Fruit fly (Drosophila melanogaster): Measurements from ENCODE around the gene Ubx.
A peak's percentile ranks its signal among the peaks of the same experiment; 100 is the strongest.

The Ubx gene

DNA sequence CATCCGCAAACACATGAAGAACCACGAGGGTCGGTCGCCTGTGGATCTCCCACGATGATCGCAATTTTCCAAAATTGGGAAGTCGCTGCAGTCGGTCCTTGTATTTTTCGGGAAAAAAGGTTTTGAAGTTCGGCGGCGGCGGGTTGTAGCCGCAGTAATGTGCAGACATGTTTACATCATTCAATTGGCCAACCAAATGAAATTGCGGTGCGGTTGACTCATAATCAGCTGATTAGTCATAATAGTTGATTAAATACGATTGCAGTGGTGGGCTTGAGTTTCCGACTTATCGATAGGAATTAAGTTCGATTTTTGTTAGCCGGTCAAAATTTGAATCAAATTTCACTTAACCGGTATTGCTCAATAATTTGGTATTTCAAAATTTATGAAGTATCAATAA is 82.1 kb downstream of the Ubx start, which contains the start of gene CG14907 (continued):
- TF ChIP-seq ewg (GFP tag; optimal IDR thresholded peaks at IDR 0.05) (no peak), CG9437 (GFP tag; optimal IDR thresholded peaks at IDR 0.05) (no peak), luna (GFP tag; optimal IDR thresholded peaks at IDR 0.05) (no peak), pzg (GFP tag; optimal IDR thresholded peaks at IDR 0.05) (peak; percentile 55), Six4 (GFP tag; optimal IDR thresholded peaks at IDR 0.05) (no peak), CG1233 (GFP tag; optimal IDR thresholded peaks at IDR 0.05) (no peak), CG17829 (tag; optimal IDR thresholded peaks at IDR 0.05) (no peak), CG4424 (GFP tag; optimal IDR thresholded peaks at IDR 0.05) (no peak), CG31365 (tag; optimal IDR thresholded peaks at IDR 0.05) (no peak), pita (GFP tag; optimal IDR thresholded peaks at IDR 0.05) (no peak), CG14014 (GFP tag; IDR thresholded peaks at IDR 0.05) (no peak), Dip2 (GFP tag; IDR thresholded peaks at IDR 0.05) (no peak), Optix (GFP tag; IDR thresholded peaks at IDR 0.05) (no peak), CG6175 (GFP tag; IDR thresholded peaks at IDR 0.05) (no peak), CG18011 (GFP tag; optimal IDR thresholded peaks at IDR 0.05) (no peak), CG1792 (GFP tag; optimal IDR thresholded peaks at IDR 0.05) (no peak), Meics (GFP tag; optimal IDR thresholded peaks at IDR 0.05) (no peak), yki (optimal IDR thresholded peaks at IDR 0.05) (no peak), pb (GFP tag; optimal IDR thresholded peaks at IDR 0.05) (no peak), twi (tag; optimal IDR thresholded peaks at IDR 0.05) (no peak), Doc3 (GFP tag; IDR thresholded peaks at IDR 0.05; ENCODE audit: partially characterized antibody) (peak; percentile 55; the same call in 2 of the 3 replicates), fd3F (GFP tag; optimal IDR thresholded peaks at IDR 0.05) (no peak), pum (GFP tag; optimal IDR thresholded peaks at IDR 0.05) (no peak), Fer3 (tag; optimal IDR thresholded peaks at IDR 0.05) (no peak), CG30020 (tag; optimal IDR thresholded peaks at IDR 0.05) (no peak), MBD-R2 (GFP tag; IDR thresholded peaks at IDR 0.05) (peak; percentile 68), en (GFP tag; optimal IDR thresholded peaks at IDR 0.05) (no peak), CG17385 (GFP tag; optimal IDR thresholded peaks at IDR 0.05) (no peak), nerfin-1 (tag; optimal IDR thresholded peaks at IDR 0.05) (no peak), crp (GFP tag; optimal IDR thresholded peaks at IDR 0.05) (peak in 1 of 2 experiments; percentile 84), CG15696 (tag; optimal IDR thresholded peaks at IDR 0.05) (no peak), Gsc (GFP tag; IDR thresholded peaks at IDR 0.05) (no peak), Eip74EF (GFP tag; optimal IDR thresholded peaks at IDR 0.05) (no peak), CG2199 (GFP tag; IDR thresholded peaks at IDR 0.05) (no peak), h (optimal IDR thresholded peaks at IDR 0.05) (no peak), btn (GFP tag; optimal IDR thresholded peaks at IDR 0.05) (no peak), CG33213 (GFP tag; optimal IDR thresholded peaks at IDR 0.05) (no peak), B-H2 (GFP tag; optimal IDR thresholded peaks at IDR 0.05) (no peak), CG16813 (GFP tag; IDR thresholded peaks at IDR 0.05; ENCODE audit: partially characterized antibody) (peak; percentile 53), NFAT (GFP tag; IDR thresholded peaks at IDR 0.05) (no peak), cato (GFP tag; optimal IDR thresholded peaks at IDR 0.05; ENCODE audit: borderline replicate concordance) (no peak), CG2889 (GFP tag; IDR thresholded peaks at IDR 0.05) (no peak), CG32532 (GFP tag; IDR thresholded peaks at IDR 0.05) (no peak), CG11696 (GFP tag; IDR thresholded peaks at IDR 0.05) (no peak), CG43689 (GFP tag; IDR thresholded peaks at IDR 0.05) (no peak), Sox102F (GFP tag; optimal IDR thresholded peaks at IDR 0.05) (no peak), Fer1 (GFP tag; optimal IDR thresholded peaks at IDR 0.05) (peak; percentile 46), Asciz (GFP tag; optimal IDR thresholded peaks at IDR 0.05) (no peak), CG2129 (GFP tag; IDR thresholded peaks at IDR 0.05; ENCODE audit: partially characterized antibody) (no peak), CG8765 (GFP tag; IDR thresholded peaks at IDR 0.05) (no peak), usp (GFP tag; optimal IDR thresholded peaks at IDR 0.05) (no peak), sd (tag; optimal IDR thresholded peaks at IDR 0.05) (no peak)

Measured in whole organism, embryonic.